Worm (Caenorhabditis elegans): ENCODE results near the gene C01B9.1.
A peak's percentile ranks its signal among the peaks of the same experiment; 100 is the strongest.

Gene C01B9.1

ce11 chrII:13789714-13790113, 18.3 kb downstream of the C01B9.1 start (continued):
- TF ChIP-seq alr-1 (tag; optimal IDR thresholded peaks at IDR 0.05; ENCODE audit: borderline replicate concordance) (no peak), elt-3 (tag; optimal IDR thresholded peaks at IDR 0.05) (no peak), nhr-20 (tag; optimal IDR thresholded peaks at IDR 0.05) (no peak), F16B12.6 (tag; optimal IDR thresholded peaks at IDR 0.05) (no peak), egl-27 (tag; optimal IDR thresholded peaks at IDR 0.05) (no peak), hlh-4 (tag; optimal IDR thresholded peaks at IDR 0.05) (no peak), blmp-1 (tag; optimal IDR thresholded peaks at IDR 0.05) (no peak), unc-86 (tag; optimal IDR thresholded peaks at IDR 0.05) (no peak), skn-1 (tag; optimal IDR thresholded peaks at IDR 0.05) (no peak), lin-39 (tag; optimal IDR thresholded peaks at IDR 0.05) (no peak), dsc-1 (tag; optimal IDR thresholded peaks at IDR 0.05) (peak; percentile 68), sptf-1 (tag; optimal IDR thresholded peaks at IDR 0.05) (no peak), xbp-1 (tag; optimal IDR thresholded peaks at IDR 0.05) (no peak), irx-1 (tag; optimal IDR thresholded peaks at IDR 0.05) (no peak), pqm-1 (tag; optimal IDR thresholded peaks at IDR 0.05) (no peak), mep-1 (tag; optimal IDR thresholded peaks at IDR 0.05) (no peak), C16A3.4 (tag; optimal IDR thresholded peaks at IDR 0.05) (no peak), snu-23 (GFP tag; optimal IDR thresholded peaks at IDR 0.05) (peak; percentile 5), nhr-19 (GFP tag; conservative IDR thresholded peaks at IDR 0.05) (peak; percentile 21; the same call in 1 of the 2 replicates), lsy-2 (tag; optimal IDR thresholded peaks at IDR 0.05) (peak in 1 of 2 experiments; percentile 2), tlp-1 (tag; optimal IDR thresholded peaks at IDR 0.05) (no peak), mab-9 (GFP tag; IDR thresholded peaks at IDR 0.05) (no peak), Y116A8C.19 (tag; optimal IDR thresholded peaks at IDR 0.05; ENCODE audit: borderline replicate concordance) (no peak), fkh-10 (GFP tag; optimal IDR thresholded peaks at IDR 0.05) (no peak), ceh-82 (tag; optimal IDR thresholded peaks at IDR 0.05) (no peak)

- TF ChIP-seq ceh-8 (GFP tag; optimal IDR thresholded peaks at IDR 0.05) = peak; percentile 11
These were observed 19.3 kb downstream of the C01B9.1 start for ce11 chrII:13790701-13791100.

- TF ChIP-seq snu-23 (GFP tag; optimal IDR thresholded peaks at IDR 0.05) (no peak), ceh-63 (GFP tag; optimal IDR thresholded peaks at IDR 0.05) (no peak), ceh-8 (GFP tag; optimal IDR thresholded peaks at IDR 0.05) (no peak), nhr-12 (tag; optimal IDR thresholded peaks at IDR 0.05) (no peak)
These were observed 20.4 kb downstream of the C01B9.1 start, which contains the start of gene ZK131.11 for ce11 chrII:13791570-13792279. Gene ZK131.11, plus strand, starts transcription at chrII:13792229.

- no peak for TF ChIP-seq mef-2 (tag; optimal IDR thresholded peaks at IDR 0.05)
- no peak for TF ChIP-seq egl-27 (tag; optimal IDR thresholded peaks at IDR 0.05)
- TF ChIP-seq mep-1 (tag; optimal IDR thresholded peaks at IDR 0.05) = no peak
- TF ChIP-seq nhr-237 (tag; optimal IDR thresholded peaks at IDR 0.05) = no peak
- TF ChIP-seq fkh-8 (tag; optimal IDR thresholded peaks at IDR 0.05) = no peak
- TF ChIP-seq nhr-28 (tag; optimal IDR thresholded peaks at IDR 0.05) = no peak
- TF ChIP-seq lir-3 (tag; optimal IDR thresholded peaks at IDR 0.05; ENCODE audit: poor library complexity) = no peak
These were observed 23.8 kb downstream of the C01B9.1 start for ce11 chrII:13795160-13795559.

ce11 chrII:13796312-13796711, 24.9 kb downstream of the C01B9.1 start:
- TF ChIP-seq F16B12.6 (tag; optimal IDR thresholded peaks at IDR 0.05) = no peak
- no peak for TF ChIP-seq efl-1 (optimal IDR thresholded peaks at IDR 0.05)
- peak in 1 of 2 experiments; percentile 50 for TF ChIP-seq efl-1 (GFP tag; optimal IDR thresholded peaks at IDR 0.05 in 1 of 2)
- TF ChIP-seq nhr-237 (tag; optimal IDR thresholded peaks at IDR 0.05) = no peak

All from whole organism, L1 larva.